Worm (Caenorhabditis elegans): Measurements from ENCODE around the gene T07A9.12.

T07A9.12 gene

ce11 chrIV:366406-366805 lies 44.3 kb upstream of the T07A9.12 start (continued):
- TF ChIP-seq efl-1 (optimal IDR thresholded peaks at IDR 0.05), result peak; percentile 27 to 35
- TF ChIP-seq efl-1 (GFP tag; optimal IDR thresholded peaks at IDR 0.05 in 1 of 2), result peak in 1 of 2 experiments; percentile 45
- peak; percentile 66 for TF ChIP-seq snu-23 (GFP tag; optimal IDR thresholded peaks at IDR 0.05)
- TF ChIP-seq blmp-1 (tag; optimal IDR thresholded peaks at IDR 0.05), result peak; percentile 90
- TF ChIP-seq ceh-63 (GFP tag; optimal IDR thresholded peaks at IDR 0.05), result no peak
- peak; percentile 28 for TF ChIP-seq swsn-7 (tag; optimal IDR thresholded peaks at IDR 0.05)
- peak in 1 of 6 experiments; percentile 12 for TF ChIP-seq elt-3 (tag; optimal IDR thresholded peaks at IDR 0.05)
- TF ChIP-seq lin-13 (GFP tag; optimal IDR thresholded peaks at IDR 0.05), result peak; percentile 19
- peak; percentile 31 for TF ChIP-seq nhr-20 (tag; optimal IDR thresholded peaks at IDR 0.05)
- TF ChIP-seq nhr-85 (tag), result peak; percentile 31
- TF ChIP-seq lin-14 (GFP tag; optimal IDR thresholded peaks at IDR 0.05), result peak; percentile 88
- TF ChIP-seq rnt-1 (tag; optimal IDR thresholded peaks at IDR 0.05), result peak; percentile 29
- TF ChIP-seq C04F5.9 (tag; optimal IDR thresholded peaks at IDR 0.05), result no peak
- TF ChIP-seq nhr-47 (tag; optimal IDR thresholded peaks at IDR 0.05), result peak; percentile 30
- no peak for TF ChIP-seq C16A3.4 (tag; optimal IDR thresholded peaks at IDR 0.05)
- no peak for TF ChIP-seq elt-2 (tag; optimal IDR thresholded peaks at IDR 0.05)
- TF ChIP-seq ceh-82 (tag; optimal IDR thresholded peaks at IDR 0.05), result peak in 1 of 3 experiments; percentile 29
- no peak for TF ChIP-seq nhr-11 (tag; optimal IDR thresholded peaks at IDR 0.05)
- TF ChIP-seq nhr-71 (tag; optimal IDR thresholded peaks at IDR 0.05), result peak; percentile 53

ce11 chrIV:372146-372789 lies 38.4 kb upstream of the T07A9.12 start:
- no peak for TF ChIP-seq mef-2 (tag; optimal IDR thresholded peaks at IDR 0.05)
- TF ChIP-seq ztf-11 (tag; optimal IDR thresholded peaks at IDR 0.05), result no peak
- TF ChIP-seq fos-1 (tag; optimal IDR thresholded peaks at IDR 0.05), result no peak
- no peak for TF ChIP-seq blmp-1 (tag; optimal IDR thresholded peaks at IDR 0.05)
- TF ChIP-seq egl-13 (tag; optimal IDR thresholded peaks at IDR 0.05), result no peak
- no peak for TF ChIP-seq zag-1 (tag; optimal IDR thresholded peaks at IDR 0.05)
- no peak for TF ChIP-seq C04F5.9 (tag; optimal IDR thresholded peaks at IDR 0.05)
- peak in 1 of 2 experiments; percentile 9 for TF ChIP-seq lsy-2 (tag; optimal IDR thresholded peaks at IDR 0.05)
- no peak for TF ChIP-seq fkh-4 (tag; optimal IDR thresholded peaks at IDR 0.05; ENCODE audit: borderline replicate concordance)
- no peak for TF ChIP-seq ceh-90 (tag; optimal IDR thresholded peaks at IDR 0.05)
- TF ChIP-seq pqm-1 (tag; optimal IDR thresholded peaks at IDR 0.05), result no peak
- TF ChIP-seq nhr-47 (tag; optimal IDR thresholded peaks at IDR 0.05), result peak; percentile 14
- no peak for TF ChIP-seq nhr-12 (tag; optimal IDR thresholded peaks at IDR 0.05)
- no peak for TF ChIP-seq jun-1 (tag; optimal IDR thresholded peaks at IDR 0.05)
- no peak for TF ChIP-seq dsc-1 (tag; optimal IDR thresholded peaks at IDR 0.05)
- no peak for TF ChIP-seq hlh-4 (tag; optimal IDR thresholded peaks at IDR 0.05)
- peak in 1 of 3 experiments; percentile 25 for TF ChIP-seq dpl-1 (GFP tag; optimal IDR thresholded peaks at IDR 0.05)
- TF ChIP-seq fkh-10 (GFP tag; optimal IDR thresholded peaks at IDR 0.05), result no peak
- no peak for TF ChIP-seq aha-1 (tag; optimal IDR thresholded peaks at IDR 0.05)
- TF ChIP-seq ama-1 (optimal IDR thresholded peaks at IDR 0.05), result no peak
- no peak for TF ChIP-seq nhr-90 (tag; optimal IDR thresholded peaks at IDR 0.05; ENCODE audit: poor library complexity)
- TF ChIP-seq C34B4.2 (tag; optimal IDR thresholded peaks at IDR 0.05), result no peak
- TF ChIP-seq lin-13 (GFP tag; optimal IDR thresholded peaks at IDR 0.05), result no peak
- TF ChIP-seq nhr-237 (tag; optimal IDR thresholded peaks at IDR 0.05), result no peak
- TF ChIP-seq grh-1 (GFP tag; IDR thresholded peaks at IDR 0.05), result no peak
- no peak for TF ChIP-seq nhr-84 (tag; optimal IDR thresholded peaks at IDR 0.05)
- no peak for TF ChIP-seq tlp-1 (tag; optimal IDR thresholded peaks at IDR 0.05)
- TF ChIP-seq hpl-2 (GFP tag; optimal IDR thresholded peaks at IDR 0.05), result no peak
- no peak for TF ChIP-seq nhr-76 (tag; optimal IDR thresholded peaks at IDR 0.05)
- no peak for TF ChIP-seq egl-27 (tag; optimal IDR thresholded peaks at IDR 0.05)
- peak; percentile 27 for TF ChIP-seq nhr-85 (tag)
- TF ChIP-seq unc-86 (tag; optimal IDR thresholded peaks at IDR 0.05), result peak; percentile 17
- TF ChIP-seq nhr-11 (tag; optimal IDR thresholded peaks at IDR 0.05), result no peak
- TF ChIP-seq nhr-71 (tag; optimal IDR thresholded peaks at IDR 0.05), result no peak
- TF ChIP-seq isw-1 (GFP tag; IDR thresholded peaks at IDR 0.05), result peak; percentile 26
- no peak for TF ChIP-seq C16A3.4 (tag; optimal IDR thresholded peaks at IDR 0.05)
- no peak for TF ChIP-seq mep-1 (tag; optimal IDR thresholded peaks at IDR 0.05)
- TF ChIP-seq ceh-82 (tag; optimal IDR thresholded peaks at IDR 0.05), result peak; percentile 21 to 68 (median 24)
- peak; percentile 3 for TF ChIP-seq swsn-7 (tag; optimal IDR thresholded peaks at IDR 0.05)
- TF ChIP-seq efl-1 (optimal IDR thresholded peaks at IDR 0.05), result peak; percentile 45 to 48
- TF ChIP-seq efl-1 (GFP tag; optimal IDR thresholded peaks at IDR 0.05 in 1 of 2), result peak in 1 of 2 experiments; percentile 12
- no peak for TF ChIP-seq ztf-4 (tag; optimal IDR thresholded peaks at IDR 0.05)

Data from whole organism, L1 larva.